Worm (Caenorhabditis elegans) whole organism, L4 larva: ENCODE data around the gene F20B6.4.

Experiments used
- F37D6.2 ChIP-seq: sonication (generic microtip); optimal IDR thresholded peaks from 2 replicates; lab custom pipeline; 2016; ENCODE audit warnings: mild to moderate bottlenecking, missing genetic modification characterization, missing compliant biosample characterization
- F49E8.2 ChIP-seq: sonication (generic microtip); optimal IDR thresholded peaks from 2 replicates; lab custom pipeline; 2016; ENCODE audit warnings: missing compliant biosample characterization, mild to moderate bottlenecking, missing genetic modification characterization, borderline replicate concordance
- R02D3.7 ChIP-seq: fragments of 150-350 bp; sonication (generic microtip); optimal IDR thresholded peaks from 3 replicates; lab custom pipeline; 2014; ENCODE audit warnings: missing biosample characterization, missing genetic modification characterization
- Y5F2A.4 ChIP-seq: fragments of 200-800 bp; sonication (Bioruptor generic); optimal IDR thresholded peaks from 2 replicates; lab custom pipeline; 2018; ENCODE audit warnings: mild to moderate bottlenecking, missing genetic modification characterization, missing compliant biosample characterization
- Y75B8A.6 ChIP-seq: fragments of 200-800 bp; sonication (Bioruptor generic); IDR thresholded peaks from 2 replicates; pipeline ENCODE4 v1.3.6; 2022; ENCODE audit warnings: missing genetic modification reagents, missing genetic modification characterization, missing compliant biosample characterization
- aha-1 ChIP-seq: fragments of 150-350 bp; peaks from one replicate; lab custom pipeline; 2014; ENCODE audit warnings: missing biosample characterization, missing genetic modification characterization
- ama-1 ChIP-seq: fragments of 150-350 bp; optimal IDR thresholded peaks from 2 replicates; lab custom pipeline; 2014; ENCODE audit warnings: inconsistent platforms, mixed read lengths
- ceh-20 ChIP-seq: fragments of 200-800 bp; sonication (Bioruptor generic); IDR thresholded peaks from 2 replicates; pipeline ENCODE4 v1.3.6; 2022; ENCODE audit warnings: missing genetic modification reagents, missing genetic modification characterization, missing compliant biosample characterization
- ceh-44 ChIP-seq: fragments of 200-800 bp; sonication (Bioruptor generic); IDR thresholded peaks from 2 replicates; pipeline ENCODE4 v1.3.6; 2022; ENCODE audit warnings: missing genetic modification reagents, missing genetic modification characterization, missing compliant biosample characterization
- ces-1 ChIP-seq: fragments of 150-350 bp; sonication (generic microtip); optimal IDR thresholded peaks from 4 replicates; lab custom pipeline; 2014; ENCODE audit warnings: missing biosample characterization, missing genetic modification reagents, missing genetic modification characterization
- cey-2 ChIP-seq: sonication (generic microtip); optimal IDR thresholded peaks from 3 replicates; lab custom pipeline; 2017; ENCODE audit warnings: missing genetic modification characterization, mild to moderate bottlenecking, missing compliant biosample characterization, antibody characterized with exemption, borderline replicate concordance; ENCODE audit not compliant: insufficient read depth
- dmd-9 ChIP-seq: fragments of 200-800 bp; sonication (Bioruptor generic); IDR thresholded peaks from 2 replicates; pipeline ENCODE4 v1.3.6; 2022; ENCODE audit warnings: missing genetic modification reagents, missing genetic modification characterization, missing compliant biosample characterization
- dpl-1 ChIP-seq: fragments of 150-350 bp; optimal IDR thresholded peaks from 2 replicates; lab custom pipeline; 2014; ENCODE audit warnings: missing biosample characterization, missing genetic modification reagents, missing genetic modification characterization
- duxl-1 ChIP-seq: sonication (generic microtip); optimal IDR thresholded peaks from 2 replicates; lab custom pipeline; 2016; ENCODE audit warnings: mild to moderate bottlenecking, missing genetic modification characterization, moderate library complexity, missing compliant biosample characterization; ENCODE audit not compliant: poor library complexity
- egl-27 ChIP-seq: sonication (generic microtip); optimal IDR thresholded peaks from 3 replicates; lab custom pipeline; 2017; ENCODE audit warnings: missing biosample characterization, missing genetic modification reagents, missing genetic modification characterization
- fos-1 ChIP-seq: fragments of 150-350 bp; optimal IDR thresholded peaks from 2 replicates; lab custom pipeline; 2014; ENCODE audit warnings: missing biosample characterization, missing genetic modification characterization
- hif-1 ChIP-seq, 2 experiments: sonication (generic microtip); optimal IDR thresholded peaks; 2 replicates each; lab custom pipeline; 2016 to 2017; ENCODE audit warnings: missing compliant biosample characterization in 2 of 2, missing genetic modification characterization in 2 of 2, missing genetic modification reagents in 2 of 2, missing genotype in 2 of 2, mild to moderate bottlenecking in 1 of 2
- hlh-30 ChIP-seq: sonication (generic microtip); optimal IDR thresholded peaks from 2 replicates; lab custom pipeline; 2017; ENCODE audit warnings: antibody characterized with exemption, mild to moderate bottlenecking, missing genetic modification characterization, missing compliant biosample characterization; ENCODE audit not compliant: insufficient read depth
- jun-1 ChIP-seq: fragments of 150-350 bp; optimal IDR thresholded peaks from 2 replicates; lab custom pipeline; 2014; ENCODE audit warnings: missing biosample characterization, missing genetic modification reagents, missing genetic modification characterization
- lin-39 ChIP-seq: fragments of 150-350 bp; optimal IDR thresholded peaks from 2 replicates; lab custom pipeline; 2014; ENCODE audit warnings: missing biosample characterization, missing genetic modification reagents, missing genetic modification characterization
- lir-3 ChIP-seq: sonication (generic microtip); optimal IDR thresholded peaks from 2 replicates; lab custom pipeline; 2016; ENCODE audit warnings: mild to moderate bottlenecking, missing genetic modification characterization, missing compliant biosample characterization
- madf-9 ChIP-seq: fragments of 200-800 bp; sonication (Bioruptor generic); conservative IDR thresholded peaks from 2 replicates; pipeline ENCODE4 v1.3.6; 2022; ENCODE audit warnings: missing genetic modification reagents, missing genetic modification characterization, missing compliant biosample characterization
- mep-1 ChIP-seq: fragments of 150-350 bp; sonication (generic microtip); optimal IDR thresholded peaks from 3 replicates; lab custom pipeline; 2014; ENCODE audit warnings: missing biosample characterization, missing genetic modification characterization
- nhr-10 ChIP-seq: fragments of 150-350 bp; optimal IDR thresholded peaks from 2 replicates; lab custom pipeline; 2014; ENCODE audit warnings: missing biosample characterization, missing genetic modification characterization
- nhr-237 ChIP-seq: sonication (generic microtip); optimal IDR thresholded peaks from 2 replicates; lab custom pipeline; 2017; ENCODE audit warnings: missing biosample characterization, missing genetic modification characterization
- nhr-48 ChIP-seq: sonication (generic microtip); optimal IDR thresholded peaks from 2 replicates; lab custom pipeline; 2016; ENCODE audit warnings: mild to moderate bottlenecking, missing genetic modification characterization, missing compliant biosample characterization
- nhr-76 ChIP-seq: fragments of 150-350 bp; optimal IDR thresholded peaks from 2 replicates; lab custom pipeline; 2014; ENCODE audit warnings: missing biosample characterization, missing genetic modification characterization
- pha-4 ChIP-seq, 2 experiments: fragments of 150-350 bp in 1 of 2; fragments of 200-800 bp in 1 of 2; sonication (Bioruptor generic) in 1 of 2; IDR thresholded peaks in 1 of 2; optimal IDR thresholded peaks in 1 of 2; 2 replicates each; pipeline versions ENCODE4 v1.3.6 to Lab custom; 2014 to 2022; ENCODE audit warnings: missing genetic modification characterization in 2 of 2, missing genetic modification reagents in 2 of 2, missing biosample characterization in 1 of 2, missing compliant biosample characterization in 1 of 2
- saeg-2 ChIP-seq: fragments of 200-800 bp; sonication (Bioruptor generic); IDR thresholded peaks from 2 replicates; pipeline ENCODE4 v1.3.6; 2022; ENCODE audit warnings: missing genetic modification reagents, missing genetic modification characterization, missing compliant biosample characterization
- skn-1 ChIP-seq: fragments of 150-350 bp; optimal IDR thresholded peaks from 2 replicates; lab custom pipeline; 2014; ENCODE audit warnings: missing biosample characterization, missing genetic modification characterization
- tag-97 ChIP-seq: fragments of 200-800 bp; sonication (Bioruptor generic); IDR thresholded peaks from 2 replicates; pipeline ENCODE4 v1.3.6; 2022; ENCODE audit warnings: missing genetic modification characterization, missing compliant biosample characterization
- tra-1 ChIP-seq: fragments of 200-800 bp; sonication (Bioruptor generic); IDR thresholded peaks from 2 replicates; pipeline ENCODE4 v1.3.6; 2022; ENCODE audit warnings: missing genetic modification reagents, missing genetic modification characterization, missing compliant biosample characterization
- unc-62 ChIP-seq, 3 experiments: fragments of 150-350 bp in 1 of 3; sonication (generic microtip); optimal IDR thresholded peaks in 2 of 3; peaks in 1 of 3; 1 replicate in 1 of 3; 2 replicates in 2 of 3; lab custom pipeline; 2014 to 2017; ENCODE audit warnings: missing biosample characterization in 3 of 3, missing genetic modification characterization in 3 of 3, missing genetic modification reagents in 3 of 3, missing genotype in 1 of 3
- zfp-2 ChIP-seq: sonication (generic microtip); optimal IDR thresholded peaks from 2 replicates; lab custom pipeline; 2016; ENCODE audit warnings: mild to moderate bottlenecking, missing genetic modification characterization, missing compliant biosample characterization
- zfp-3 ChIP-seq: fragments of 200-800 bp; sonication (Bioruptor generic); conservative IDR thresholded peaks from 2 replicates; pipeline ENCODE4 v1.3.6; 2022; ENCODE audit warnings: missing genetic modification reagents, missing genetic modification characterization, missing compliant biosample characterization
- zip-11 ChIP-seq: fragments of 200-800 bp; sonication (Bioruptor generic); IDR thresholded peaks from 2 replicates; pipeline ENCODE4 v1.3.6; 2022; ENCODE audit warnings: missing genetic modification characterization, missing compliant biosample characterization
- zip-2 ChIP-seq: fragments of 150-350 bp; optimal IDR thresholded peaks from 2 replicates; lab custom pipeline; 2014; ENCODE audit warnings: missing biosample characterization, missing genetic modification characterization
- ztf-7 ChIP-seq: fragments of 150-350 bp; optimal IDR thresholded peaks from 2 replicates; lab custom pipeline; 2014; ENCODE audit warnings: missing biosample characterization, missing genetic modification characterization

F20B6.4 gene

ce11 chrX:4157896-4158295 is 38.4 kb downstream of the F20B6.4 start (continued):
- TF ChIP-seq ama-1 (lab: Kevin White, UChicago) (no peak), skn-1 (tag; lab: Kevin White, UChicago) (no peak), zfp-3 (GFP tag; lab: Robert Waterston, UW) (no peak), nhr-10 (tag; lab: Kevin White, UChicago) (no peak), zip-2 (tag; lab: Kevin White, UChicago) (no peak), pha-4 (GFP tag; IDR thresholded peaks at IDR 0.05; lab: Robert Waterston, UW) (no peak), pha-4 (tag; optimal IDR thresholded peaks at IDR 0.05; lab: Kevin White, UChicago) (no peak), jun-1 (tag; lab: Kevin White, UChicago) (no peak), egl-27 (no peak), ceh-44 (GFP tag; lab: Robert Waterston, UW) (no peak), cey-2 (tag; lab: Kevin White, UChicago) (no peak), zip-11 (GFP tag; lab: Robert Waterston, UW) (no peak), F37D6.2 (no peak), mep-1 (tag; lab: Kevin White, UChicago) (no peak), nhr-76 (tag; lab: Kevin White, UChicago) (no peak), nhr-48 (tag; lab: Kevin White, UChicago) (no peak), saeg-2 (GFP tag; lab: Robert Waterston, UW) (no peak), duxl-1 (tag; lab: Kevin White, UChicago) (no peak), zfp-2 (tag; lab: Kevin White, UChicago) (no peak), aha-1 (tag; lab: Kevin White, UChicago) (peak; percentile 48), dmd-9 (GFP tag; lab: Robert Waterston, UW) (no peak), lin-39 (tag; lab: Kevin White, UChicago) (no peak), tag-97 (no peak), lir-3 (tag; lab: Kevin White, UChicago) (no peak), Y75B8A.6 (no peak), Y5F2A.4 (GFP tag; lab: Kevin White, UChicago) (no peak), madf-9 (GFP tag; lab: Robert Waterston, UW) (no peak), dpl-1 (no peak), ces-1 (GFP tag; lab: Kevin White, UChicago) (no peak), hif-1 (tag; optimal IDR thresholded peaks at IDR 0.05; lab: Kevin White, UChicago) (no peak), hlh-30 (tag; lab: Kevin White, UChicago) (peak; percentile 62), fos-1 (tag; lab: Kevin White, UChicago) (no peak), ztf-7 (tag; lab: Kevin White, UChicago) (no peak), R02D3.7 (tag; lab: Kevin White, UChicago) (no peak), F49E8.2 (tag; lab: Kevin White, UChicago) (no peak), tra-1 (GFP tag; lab: Robert Waterston, UW) (no peak), nhr-237 (tag; lab: Kevin White, UChicago) (no peak), unc-62 (GFP tag; optimal IDR thresholded peaks at IDR 0.05 in 1 of 2; lab: Kevin White, UChicago) (peak in 1 of 2 experiments; percentile 27), unc-62 (tag; optimal IDR thresholded peaks at IDR 0.05; lab: Kevin White, UChicago) (no peak)

ce11 chrX:4154784-4155183 is 41.5 kb downstream of the F20B6.4 start:
- TF ChIP-seq F37D6.2: no peak
- peak; percentile 17 for TF ChIP-seq mep-1 (tag; lab: Kevin White, UChicago)
- TF ChIP-seq ceh-20 (GFP tag; lab: Robert Waterston, UW): 0 out of 2 replicates have a peak, but pooled peaks have one; percentile 24
